Worm (Caenorhabditis elegans) whole organism, L2 larva: ENCODE data around the gene R04F11.3.

Experiments used
- R02D3.7 ChIP-seq: fragments of 150-350 bp; optimal IDR thresholded peaks from 2 replicates; lab custom pipeline; 2014; ENCODE audit warnings: missing biosample characterization, missing genetic modification characterization
- gmeb-1 ChIP-seq: fragments of 150-350 bp; optimal IDR thresholded peaks from 2 replicates; lab custom pipeline; 2014; ENCODE audit warnings: missing biosample characterization, missing genetic modification characterization
- nhr-129 ChIP-seq: fragments of 150-350 bp; optimal IDR thresholded peaks from 2 replicates; lab custom pipeline; 2014; ENCODE audit warnings: missing biosample characterization, missing genetic modification characterization
- nhr-23 ChIP-seq: fragments of 150-350 bp; optimal IDR thresholded peaks from 2 replicates; lab custom pipeline; 2014; ENCODE audit warnings: missing biosample characterization, missing genetic modification reagents, missing genetic modification characterization
- nhr-6 ChIP-seq: fragments of 150-350 bp; optimal IDR thresholded peaks from 2 replicates; lab custom pipeline; 2014; ENCODE audit warnings: missing biosample characterization, missing genetic modification characterization
- skn-1 ChIP-seq: sonication (generic microtip); optimal IDR thresholded peaks from 2 replicates; lab custom pipeline; 2017; ENCODE audit warnings: missing biosample characterization, missing genetic modification characterization
- sma-9 ChIP-seq, 2 experiments: fragments of 150-350 bp in 1 of 2; sonication (generic microtip) in 1 of 2; optimal IDR thresholded peaks; 2 replicates each; lab custom pipeline; 2014 to 2016; ENCODE audit warnings: missing genetic modification characterization in 2 of 2, mild to moderate bottlenecking in 1 of 2, missing biosample characterization in 1 of 2, missing compliant biosample characterization in 1 of 2, missing genetic modification reagents in 1 of 2, moderate library complexity in 1 of 2
- zag-1 ChIP-seq: fragments of 150-350 bp; optimal IDR thresholded peaks from 2 replicates; lab custom pipeline; 2014; ENCODE audit warnings: missing biosample characterization, missing genetic modification characterization

R04F11.3 gene

DNA sequence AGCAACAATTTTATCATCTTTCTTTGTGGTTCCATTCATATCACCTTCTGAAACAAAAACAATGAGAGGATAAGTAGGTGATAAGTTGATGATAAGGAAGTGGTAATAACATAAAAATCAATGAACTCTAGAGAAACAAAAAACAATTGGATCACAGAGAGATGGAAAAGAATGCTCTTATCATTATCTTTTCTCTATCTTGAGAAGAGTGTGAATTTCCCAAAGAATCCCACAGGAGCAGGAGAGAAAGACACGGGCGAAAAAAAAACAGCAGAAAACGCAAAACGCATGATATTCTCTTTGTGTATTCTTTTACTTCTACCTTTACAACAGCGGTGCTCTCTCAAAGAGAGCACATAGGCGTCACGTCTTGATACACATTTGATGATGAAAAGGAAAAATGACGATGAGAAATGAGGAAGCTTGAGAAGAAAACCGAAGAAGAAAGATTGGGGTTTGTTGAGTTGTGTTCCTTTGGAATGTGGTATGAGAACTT is 47.7 kb downstream of the R04F11.3 start, which contains the start of gene twk-24:
Gene twk-24 (minus strand): TSS at position 51 of the 496 bp plus-strand sequence.
- TF ChIP-seq sma-9 (GFP tag; optimal IDR thresholded peaks at IDR 0.05; lab: Kevin White, UChicago) (peak; percentile 38), sma-9 (tag; optimal IDR thresholded peaks at IDR 0.05; lab: Kevin White, UChicago) (no peak), nhr-6 (tag; lab: Kevin White, UChicago) (no peak), gmeb-1 (tag; lab: Kevin White, UChicago) (no peak), zag-1 (tag; lab: Kevin White, UChicago) (no peak), nhr-23 (no peak), nhr-129 (tag; lab: Kevin White, UChicago) (peak; percentile 45), skn-1 (no peak), R02D3.7 (tag; lab: Kevin White, UChicago) (no peak)
